Fruit fly (Drosophila melanogaster) whole organism, embryonic: Measurements from ENCODE around the gene CG17996.

Source experiments
- Asciz ChIP-seq: fragments of 200-800 bp; sonication (Bioruptor generic); optimal IDR thresholded peaks from 2 replicates; lab custom pipeline; 2017; ENCODE audit warnings: missing biosample characterization, mild to moderate bottlenecking, missing genetic modification characterization, missing genetic modification reagents
- Atf6 ChIP-seq: fragments of 200-800 bp; sonication (Bioruptor generic); IDR thresholded peaks from 2 replicates; pipeline ENCODE4 v1.3.6; 2022; ENCODE audit warnings: missing biosample characterization, missing genetic modification characterization
- CG10366 ChIP-seq: fragments of 200-800 bp; sonication (Bioruptor generic); IDR thresholded peaks from 2 replicates; pipeline ENCODE4 v1.3.6; 2022; ENCODE audit warnings: missing biosample characterization, missing genetic modification characterization
- CG10565 ChIP-seq: fragments of 200-800 bp; sonication (Bioruptor generic); optimal IDR thresholded peaks from 3 replicates; lab custom pipeline; 2016; ENCODE audit warnings: missing biosample characterization, mild to moderate bottlenecking, missing genetic modification characterization
- CG11504 ChIP-seq: fragments of 200-800 bp; sonication (Bioruptor generic); optimal IDR thresholded peaks from 3 replicates; lab custom pipeline; 2019; ENCODE audit warnings: missing biosample characterization, mild to moderate bottlenecking, missing genetic modification characterization, moderate library complexity
- CG12155 ChIP-seq: fragments of 200-800 bp; sonication (Bioruptor generic); optimal IDR thresholded peaks from 3 replicates; lab custom pipeline; 2016; ENCODE audit warnings: missing biosample characterization, missing genetic modification characterization
- CG12769 ChIP-seq: fragments of 200-800 bp; sonication (Bioruptor generic); optimal IDR thresholded peaks from 2 replicates; lab custom pipeline; 2019; ENCODE audit warnings: missing biosample characterization, mild to moderate bottlenecking, missing genetic modification characterization, moderate library complexity
- CG14667 ChIP-seq: fragments of 200-800 bp; sonication (Bioruptor generic); IDR thresholded peaks from 2 replicates; pipeline ENCODE4 v1.3.6; 2022; ENCODE audit warnings: missing biosample characterization, missing genetic modification characterization
- CG15073 ChIP-seq: fragments of 200-800 bp; sonication (Bioruptor generic); optimal IDR thresholded peaks from 2 replicates; lab custom pipeline; 2016; ENCODE audit warnings: missing biosample characterization, missing genetic modification characterization
- CG18262 ChIP-seq: fragments of 200-800 bp; optimal IDR thresholded peaks from 3 replicates; lab custom pipeline; 2019; ENCODE audit warnings: missing biosample characterization, mild to moderate bottlenecking, missing genetic modification characterization, moderate library complexity
- CG18476 ChIP-seq: fragments of 200-800 bp; sonication (Bioruptor generic); optimal IDR thresholded peaks from 2 replicates; lab custom pipeline; 2016; ENCODE audit warnings: missing biosample characterization, mild to moderate bottlenecking, missing genetic modification characterization
- CG30020 ChIP-seq: fragments of 200-800 bp; optimal IDR thresholded peaks from 2 replicates; lab custom pipeline; 2019; ENCODE audit warnings: missing biosample characterization, mild to moderate bottlenecking, missing genetic modification characterization, moderate library complexity
- CG32532 ChIP-seq: fragments of 200-800 bp; sonication (Bioruptor generic); IDR thresholded peaks from 2 replicates; pipeline ENCODE4 v1.3.6; 2022; ENCODE audit warnings: missing biosample characterization, missing genetic modification characterization
- CG33213 ChIP-seq: fragments of 200-800 bp; sonication (Bioruptor generic); optimal IDR thresholded peaks from 3 replicates; lab custom pipeline; 2016; ENCODE audit warnings: missing biosample characterization, missing genetic modification characterization
- CG34224 ChIP-seq: fragments of 200-800 bp; sonication (Bioruptor generic); IDR thresholded peaks from 3 replicates; pipeline ENCODE4 v1.3.6; 2022; ENCODE audit warnings: missing biosample characterization, missing genetic modification characterization; ENCODE audit not compliant: partially characterized antibody
- CG34422 ChIP-seq: fragments of 200-800 bp; sonication (Bioruptor generic); IDR thresholded peaks from 3 replicates; pipeline ENCODE4 v1.3.6; 2022; ENCODE audit warnings: missing biosample characterization, missing genetic modification characterization
- CG43689 ChIP-seq: fragments of 200-800 bp; sonication (Bioruptor generic); IDR thresholded peaks from 2 replicates; pipeline ENCODE4 v1.3.6; 2022; ENCODE audit warnings: missing biosample characterization, missing genetic modification characterization
- CG6689 ChIP-seq: fragments of 200-800 bp; sonication (Bioruptor generic); IDR thresholded peaks from 2 replicates; pipeline ENCODE4 v1.3.6; 2022; ENCODE audit warnings: missing biosample characterization, missing genetic modification characterization
- CG6854 ChIP-seq: fragments of 200-800 bp; sonication (Bioruptor generic); optimal IDR thresholded peaks from 3 replicates; lab custom pipeline; 2017; ENCODE audit warnings: missing biosample characterization, mild to moderate bottlenecking, missing genetic modification characterization
- CG7271 ChIP-seq: fragments of 200-800 bp; sonication (Bioruptor generic); optimal IDR thresholded peaks from 2 replicates; lab custom pipeline; 2018; ENCODE audit warnings: missing biosample characterization, mild to moderate bottlenecking, missing genetic modification characterization, moderate library complexity
- CG8924 ChIP-seq: fragments of 200-800 bp; optimal IDR thresholded peaks from 3 replicates; lab custom pipeline; 2019; ENCODE audit warnings: missing biosample characterization, mild to moderate bottlenecking, missing genetic modification characterization, moderate library complexity
- CG9876 ChIP-seq: fragments of 200-800 bp; sonication (Bioruptor generic); optimal IDR thresholded peaks from 2 replicates; lab custom pipeline; 2016; ENCODE audit warnings: missing biosample characterization, missing genetic modification characterization
- Camta ChIP-seq: fragments of 200-800 bp; sonication (Bioruptor generic); optimal IDR thresholded peaks from 2 replicates; lab custom pipeline; 2016; ENCODE audit warnings: missing biosample characterization, missing genetic modification characterization
- CoRest ChIP-seq: fragments of 200-800 bp; sonication (Bioruptor generic); optimal IDR thresholded peaks from 3 replicates; lab custom pipeline; 2018; ENCODE audit warnings: missing biosample characterization, mild to moderate bottlenecking, missing genetic modification characterization, moderate library complexity
- HLH3B ChIP-seq: fragments of 200-800 bp; sonication (Bioruptor generic); IDR thresholded peaks from 2 replicates; pipeline ENCODE4 v1.3.6; 2022; ENCODE audit warnings: missing biosample characterization, missing genetic modification characterization
- Lpt ChIP-seq: fragments of >200 bp; optimal IDR thresholded peaks from 2 replicates; lab custom pipeline; 2018; ENCODE audit warnings: missing biosample characterization, missing genetic modification characterization
- PHDP ChIP-seq: fragments of 200-800 bp; sonication (Bioruptor generic); optimal IDR thresholded peaks from 3 replicates; lab custom pipeline; 2018; ENCODE audit warnings: missing biosample characterization, mild to moderate bottlenecking, missing genetic modification characterization, moderate library complexity
- Side ChIP-seq: fragments of 200-800 bp; sonication (Bioruptor generic); optimal IDR thresholded peaks from 2 replicates; lab custom pipeline; 2016; ENCODE audit warnings: missing biosample characterization, missing genetic modification characterization
- Six4 ChIP-seq: fragments of 200-800 bp; sonication (Bioruptor generic); optimal IDR thresholded peaks from 2 replicates; lab custom pipeline; 2016; ENCODE audit warnings: missing biosample characterization, missing genetic modification characterization
- Usf ChIP-seq: fragments of 200-800 bp; sonication (Bioruptor generic); optimal IDR thresholded peaks from 2 replicates; lab custom pipeline; 2017; ENCODE audit warnings: missing genotype, missing biosample characterization, missing genetic modification characterization
- ab ChIP-seq: fragments of 200-800 bp; sonication (Bioruptor generic); optimal IDR thresholded peaks from 2 replicates; lab custom pipeline; 2016; ENCODE audit warnings: missing biosample characterization, missing genetic modification characterization
- bab2 ChIP-seq: fragments of 200-800 bp; sonication (Bioruptor generic); optimal IDR thresholded peaks from 2 replicates; lab custom pipeline; 2016; ENCODE audit warnings: missing biosample characterization, missing genetic modification characterization
- bowl ChIP-seq: fragments of 200-800 bp; sonication (Bioruptor generic); IDR thresholded peaks from 2 replicates; pipeline ENCODE4 v1.3.6; 2022; ENCODE audit warnings: missing biosample characterization, missing genetic modification characterization
- chif ChIP-seq, 2 experiments: fragments of 200-800 bp; sonication (Bioruptor generic); optimal IDR thresholded peaks; 3 replicates each; lab custom pipeline; 2016; ENCODE audit warnings: missing biosample characterization in 2 of 2, missing genetic modification characterization in 2 of 2
- chn ChIP-seq: fragments of 200-800 bp; sonication (Bioruptor generic); optimal IDR thresholded peaks from 2 replicates; lab custom pipeline; 2016; ENCODE audit warnings: missing biosample characterization, missing genetic modification characterization
- corto ChIP-seq: fragments of 200-800 bp; sonication (Bioruptor generic); optimal IDR thresholded peaks from 2 replicates; lab custom pipeline; 2016; ENCODE audit warnings: missing biosample characterization, mild to moderate bottlenecking, missing genetic modification characterization, moderate library complexity
- da ChIP-seq: fragments of 200-800 bp; sonication (Bioruptor generic); optimal IDR thresholded peaks from 2 replicates; lab custom pipeline; 2016; ENCODE audit warnings: missing biosample characterization, missing genetic modification characterization
- danr ChIP-seq: fragments of 200-800 bp; sonication (Bioruptor generic); IDR thresholded peaks from 2 replicates; pipeline ENCODE4 v1.3.6; 2022; ENCODE audit warnings: missing biosample characterization, missing genetic modification characterization
- disco-r ChIP-seq: fragments of 200-800 bp; sonication (Bioruptor generic); optimal IDR thresholded peaks from 2 replicates; lab custom pipeline; 2016; ENCODE audit warnings: missing biosample characterization, missing genetic modification characterization
- dysf ChIP-seq: fragments of 200-800 bp; sonication (Bioruptor generic); IDR thresholded peaks from 3 replicates; pipeline ENCODE4 v1.3.6; 2022; ENCODE audit warnings: missing biosample characterization, missing genetic modification characterization
- emc ChIP-seq: fragments of 200-800 bp; sonication (Bioruptor generic); optimal IDR thresholded peaks from 2 replicates; lab custom pipeline; 2016; ENCODE audit warnings: missing biosample characterization, missing genetic modification characterization
- ham ChIP-seq: fragments of 200-800 bp; sonication (Bioruptor generic); IDR thresholded peaks from 2 replicates; pipeline ENCODE4 v1.3.6; 2022; ENCODE audit warnings: missing biosample characterization, missing genetic modification characterization
- nmo ChIP-seq: fragments of 200-800 bp; sonication (Bioruptor generic); optimal IDR thresholded peaks from 2 replicates; lab custom pipeline; 2018; ENCODE audit warnings: missing biosample characterization, mild to moderate bottlenecking, missing genetic modification characterization, moderate library complexity
- pb ChIP-seq: fragments of 200-800 bp; sonication (Bioruptor generic); optimal IDR thresholded peaks from 3 replicates; lab custom pipeline; 2016; ENCODE audit warnings: missing biosample characterization, missing genetic modification characterization
- phol ChIP-seq: fragments of 200-800 bp; sonication (Bioruptor generic); optimal IDR thresholded peaks from 3 replicates; lab custom pipeline; 2018; ENCODE audit warnings: missing biosample characterization, mild to moderate bottlenecking, missing genetic modification characterization, moderate library complexity
- pzg ChIP-seq: fragments of 200-800 bp; sonication (Bioruptor generic); optimal IDR thresholded peaks from 3 replicates; lab custom pipeline; 2018; ENCODE audit warnings: missing biosample characterization, mild to moderate bottlenecking, missing genetic modification characterization, moderate library complexity
- repo ChIP-seq: fragments of 200-800 bp; sonication (Bioruptor generic); optimal IDR thresholded peaks from 2 replicates; lab custom pipeline; 2016; ENCODE audit warnings: missing biosample characterization, missing genetic modification characterization
- scrt ChIP-seq: fragments of 200-800 bp; sonication (Bioruptor generic); optimal IDR thresholded peaks from 2 replicates; lab custom pipeline; 2018; ENCODE audit warnings: missing biosample characterization, mild to moderate bottlenecking, missing genetic modification characterization, moderate library complexity
- slbo ChIP-seq: fragments of 200-800 bp; sonication (Bioruptor generic); IDR thresholded peaks from 2 replicates; pipeline ENCODE4 v1.3.6; 2022; ENCODE audit warnings: missing biosample characterization, missing genetic modification characterization
- slp2 ChIP-seq: fragments of 200-800 bp; sonication (Bioruptor generic); optimal IDR thresholded peaks from 2 replicates; lab custom pipeline; 2016; ENCODE audit warnings: missing biosample characterization, missing genetic modification characterization
- tll ChIP-seq, 2 experiments: fragments of 200-800 bp in 1 of 2; fragments of >200 bp in 1 of 2; sonication (Bioruptor generic) in 1 of 2; optimal IDR thresholded peaks; 2 replicates each; lab custom pipeline; 2017 to 2019; ENCODE audit warnings: missing biosample characterization in 2 of 2, missing genetic modification characterization in 2 of 2, mild to moderate bottlenecking in 1 of 2, moderate library complexity in 1 of 2
- trh ChIP-seq: fragments of 200-800 bp; sonication (Bioruptor generic); optimal IDR thresholded peaks from 2 replicates; lab custom pipeline; 2016; ENCODE audit warnings: missing biosample characterization, missing genetic modification characterization

CG17996 gene

DNA sequence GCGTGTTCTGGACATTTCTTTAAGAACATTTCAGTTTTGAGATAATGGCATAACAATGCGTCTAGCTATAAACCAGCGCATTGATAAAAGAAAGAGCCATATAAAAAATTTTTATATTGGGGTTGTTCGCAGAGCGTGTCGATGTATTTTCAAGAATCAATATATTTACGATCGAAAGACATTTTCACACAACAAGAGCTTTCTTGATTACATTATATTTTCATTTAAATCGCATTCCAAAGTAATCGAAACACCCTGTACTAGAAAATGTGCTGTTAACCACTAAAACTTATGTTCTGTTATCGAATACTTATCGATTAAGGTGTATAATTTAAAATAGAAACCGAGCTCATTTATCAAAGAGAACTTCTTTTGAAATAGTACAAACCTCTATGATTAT lies 27.1 kb downstream of the CG17996 start (continued):
- TF ChIP-seq Asciz (GFP tag; lab: Kevin White, UChicago) = no peak
- TF ChIP-seq slbo (GFP tag; lab: Robert Waterston, UW) = peak; percentile 73
- TF ChIP-seq dysf = peak; percentile 62; the same call in 2 of the 3 replicates
- no peak for TF ChIP-seq emc (GFP tag; lab: Kevin White, UChicago)
- no peak for TF ChIP-seq disco-r
- TF ChIP-seq danr (GFP tag; lab: Robert Waterston, UW) = no peak
- TF ChIP-seq chn (GFP tag; lab: Kevin White, UChicago) = peak; percentile 11
- peak; percentile 44; the same call in 1 of the 2 replicates for TF ChIP-seq Atf6 (GFP tag; lab: Robert Waterston, UW)
- no peak for TF ChIP-seq scrt (GFP tag; lab: Kevin White, UChicago)
- peak in 1 of 2 experiments; percentile 39 for TF ChIP-seq chif (GFP tag; optimal IDR thresholded peaks at IDR 0.05; lab: Kevin White, UChicago)
- peak; percentile 25; the same call in 1 of the 2 replicates for TF ChIP-seq HLH3B (GFP tag; lab: Robert Waterston, UW)
- no peak for TF ChIP-seq CG8924 (tag; lab: Kevin White, UChicago)
- TF ChIP-seq Usf (GFP tag; lab: Kevin White, UChicago) = no peak
- no peak for TF ChIP-seq trh (GFP tag; lab: Kevin White, UChicago)
- no peak for TF ChIP-seq ab
- peak; percentile 69 for TF ChIP-seq CG30020 (tag; lab: Kevin White, UChicago)
- TF ChIP-seq CG6854 (GFP tag; lab: Kevin White, UChicago) = no peak
- TF ChIP-seq pzg (GFP tag; lab: Kevin White, UChicago) = no peak
- no peak for TF ChIP-seq repo (GFP tag; lab: Kevin White, UChicago)
- no peak for TF ChIP-seq CG34422
- peak; percentile 38 for TF ChIP-seq CG12155
- TF ChIP-seq PHDP = peak; percentile 58
- TF ChIP-seq bab2 (GFP tag; lab: Kevin White, UChicago) = peak; percentile 19
- TF ChIP-seq CG43689 (GFP tag; lab: Robert Waterston, UW) = no peak
- peak; percentile 38 for TF ChIP-seq CG12769 (tag; lab: Kevin White, UChicago)
- TF ChIP-seq da = no peak
- no peak for TF ChIP-seq CG32532 (GFP tag; lab: Robert Waterston, UW)
- TF ChIP-seq bowl = no peak
- no peak for TF ChIP-seq corto (GFP tag; lab: Kevin White, UChicago)
- peak; percentile 53 for TF ChIP-seq Camta
- TF ChIP-seq CG15073 (GFP tag; lab: Kevin White, UChicago) = no peak
- no peak for TF ChIP-seq Side (GFP tag; lab: Kevin White, UChicago)
- no peak for TF ChIP-seq CG18262 (tag; lab: Kevin White, UChicago)
- no peak for TF ChIP-seq phol (tag; lab: Kevin White, UChicago)
- TF ChIP-seq CG11504 (tag; lab: Kevin White, UChicago) = no peak
- no peak for TF ChIP-seq CG7271 (tag; lab: Kevin White, UChicago)
- peak; percentile 75 for TF ChIP-seq CG10366 (GFP tag; lab: Robert Waterston, UW)
- peak; percentile 70 for TF ChIP-seq CoRest
- no peak for TF ChIP-seq CG9876 (GFP tag; lab: Kevin White, UChicago)
- TF ChIP-seq CG6689 = no peak
- peak; percentile 35 for TF ChIP-seq CG18476 (GFP tag; lab: Kevin White, UChicago)
- no peak for TF ChIP-seq pb (GFP tag; lab: Kevin White, UChicago)
- no peak for TF ChIP-seq CG14667 (GFP tag; lab: Robert Waterston, UW)
- no peak for TF ChIP-seq Lpt (GFP tag; lab: Kevin White, UChicago)
- TF ChIP-seq CG33213 (GFP tag; lab: Kevin White, UChicago) = peak; percentile 25
- TF ChIP-seq Six4 (GFP tag; lab: Kevin White, UChicago) = no peak
- no peak for TF ChIP-seq ham (GFP tag; lab: Robert Waterston, UW)
- no peak for TF ChIP-seq tll (GFP tag; optimal IDR thresholded peaks at IDR 0.05; lab: Kevin White, UChicago)
- no peak for TF ChIP-seq slp2 (GFP tag; lab: Kevin White, UChicago)
- TF ChIP-seq nmo (GFP tag; lab: Kevin White, UChicago) = peak; percentile 37
- no peak for TF ChIP-seq CG10565
- TF ChIP-seq CG34224 (GFP tag; lab: Robert Waterston, UW) = no peak
